Fruit fly (Drosophila melanogaster): ENCODE data around the gene muc.

muc gene

DNA sequence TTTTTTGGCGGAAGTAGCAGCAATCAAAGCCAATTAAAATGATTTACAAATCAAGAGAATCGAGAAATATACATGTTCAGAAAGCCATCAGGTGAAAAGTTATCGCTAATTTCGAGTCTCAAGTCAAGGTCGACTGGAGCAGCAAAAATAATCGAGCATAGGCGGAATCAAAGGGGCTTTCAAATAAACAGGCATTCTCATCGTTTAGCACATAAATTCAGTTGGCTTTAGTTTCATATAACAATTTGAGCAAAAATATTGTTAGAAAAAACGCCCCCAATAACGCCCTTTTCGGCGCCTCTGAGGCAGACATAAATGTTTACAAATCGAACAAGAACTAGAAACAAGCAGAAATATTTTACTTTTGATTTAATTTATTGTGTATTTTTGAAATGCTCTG lies 28.9 kb upstream of the muc start (continued):
- TF ChIP-seq CG2129 (GFP tag; IDR thresholded peaks at IDR 0.05; ENCODE audit: partially characterized antibody) = no peak
- no peak for TF ChIP-seq CG17912 (GFP tag; optimal IDR thresholded peaks at IDR 0.05)
- peak; percentile 44 for TF ChIP-seq Med (GFP tag)
- TF ChIP-seq Poxn (GFP tag; IDR thresholded peaks at IDR 0.05) = no peak
- no peak for TF ChIP-seq pum (GFP tag; optimal IDR thresholded peaks at IDR 0.05)
- no peak for TF ChIP-seq hkb (optimal IDR thresholded peaks at IDR 0.05)
- no peak for TF ChIP-seq hkb (GFP tag; IDR thresholded peaks at IDR 0.05)
- TF ChIP-seq kay (GFP tag; optimal IDR thresholded peaks at IDR 0.05) = no peak
- no peak for TF ChIP-seq CG15269 (tag; optimal IDR thresholded peaks at IDR 0.05)
- no peak for TF ChIP-seq pb (GFP tag; optimal IDR thresholded peaks at IDR 0.05)
- TF ChIP-seq amos (GFP tag; IDR thresholded peaks at IDR 0.05; ENCODE audit: partially characterized antibody) = no peak

DNA sequence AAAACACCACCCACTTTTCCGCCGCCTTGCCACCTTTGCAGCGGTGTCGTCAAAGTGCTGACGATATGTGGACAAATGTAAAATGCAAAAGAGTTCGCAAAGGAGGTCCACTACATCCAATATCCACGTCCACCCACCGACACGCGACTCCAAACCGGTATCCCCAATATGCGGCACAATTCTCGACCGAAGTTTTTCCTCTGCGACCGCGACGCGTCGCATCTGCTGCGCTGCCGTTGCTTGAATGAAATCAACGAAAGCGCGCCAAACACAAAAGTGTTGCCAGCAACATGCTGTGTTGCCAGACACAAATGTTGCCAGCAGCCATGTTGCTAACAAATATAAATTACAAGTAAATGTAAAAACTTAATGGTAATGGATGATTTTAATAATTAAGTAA lies 28.1 kb upstream of the muc start, which contains the start of gene CG5160:
TSS of gene CG5160 (minus strand) at position 223 of the 400 bp plus-strand sequence.
- TF ChIP-seq CG12299 (tag; optimal IDR thresholded peaks at IDR 0.05) (no peak), Med (GFP tag) (peak; percentile 72), bbx (GFP tag; IDR thresholded peaks at IDR 0.05; ENCODE audit: partially characterized antibody) (0 out of 2 replicates have a peak, but pooled peaks have one; percentile 25), CG2199 (GFP tag; IDR thresholded peaks at IDR 0.05) (peak; percentile 78; the same call in 2 of the 3 replicates), CG8388 (GFP tag; optimal IDR thresholded peaks at IDR 0.05) (no peak), E2f1 (GFP tag; IDR thresholded peaks at IDR 0.05) (0 out of 2 replicates have a peak, but pooled peaks have one; percentile 7), CG14050 (GFP tag; IDR thresholded peaks at IDR 0.05) (no peak), Dp (GFP tag; optimal IDR thresholded peaks at IDR 0.05) (peak; percentile 26), Adf1 (GFP tag; IDR thresholded peaks at IDR 0.05) (peak; percentile 76), CG11504 (tag; optimal IDR thresholded peaks at IDR 0.05) (peak; percentile 99), E2f2 (GFP tag; IDR thresholded peaks at IDR 0.05) (peak; percentile 28; the same call in 1 of the 2 replicates), CG18599 (GFP tag; optimal IDR thresholded peaks at IDR 0.05) (peak; percentile 2), Ada2b (GFP tag; IDR thresholded peaks at IDR 0.05) (0 out of 2 replicates have a peak, but pooled peaks have one; percentile 4)

DNA sequence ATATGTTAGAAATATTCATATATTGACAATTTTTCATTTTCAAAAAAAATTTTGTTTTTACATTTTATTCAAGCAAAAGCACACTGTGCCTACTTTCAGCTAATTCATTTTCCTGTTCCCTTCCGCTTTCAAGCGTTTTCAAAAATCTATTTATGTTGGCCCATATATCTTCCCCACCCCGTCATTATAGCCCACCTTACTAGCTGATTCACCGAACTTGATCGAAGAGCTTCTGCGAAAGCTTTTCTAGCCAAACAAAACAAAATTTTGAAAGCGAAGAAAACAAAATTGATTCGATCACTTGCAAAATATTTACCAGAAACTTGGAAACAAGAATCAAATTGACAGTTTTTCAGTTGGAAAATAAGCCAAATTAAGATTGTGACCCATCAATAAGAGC lies 25.6 kb upstream of the muc start, which contains the start of gene CG5171:
TSS of gene CG5171 (plus strand) at position 311 of the 400 bp plus-strand sequence.
- TF ChIP-seq CG4854 (GFP tag; optimal IDR thresholded peaks at IDR 0.05) (no peak), dmrt99B (tag; optimal IDR thresholded peaks at IDR 0.05) (no peak), Taf1 (GFP tag; IDR thresholded peaks at IDR 0.05) (no peak), row (GFP tag; IDR thresholded peaks at IDR 0.05) (0 out of 3 replicates have a peak, but pooled peaks have one; percentile 24), CG4424 (GFP tag; optimal IDR thresholded peaks at IDR 0.05) (no peak), sim (GFP tag; IDR thresholded peaks at IDR 0.05) (no peak), CG11696 (GFP tag; IDR thresholded peaks at IDR 0.05) (no peak), ase (GFP tag; IDR thresholded peaks at IDR 0.05) (no peak), CG9932 (GFP tag; IDR thresholded peaks at IDR 0.05) (0 out of 2 replicates have a peak, but pooled peaks have one; percentile 6), lilli (GFP tag; optimal IDR thresholded peaks at IDR 0.05) (no peak), CG11085 (GFP tag; IDR thresholded peaks at IDR 0.05) (no peak), ranshi (GFP tag; IDR thresholded peaks at IDR 0.05) (no peak), Spps (tag; optimal IDR thresholded peaks at IDR 0.05) (no peak), ham (GFP tag; IDR thresholded peaks at IDR 0.05) (no peak), nerfin-1 (tag; optimal IDR thresholded peaks at IDR 0.05) (no peak), CG9876 (GFP tag; optimal IDR thresholded peaks at IDR 0.05) (no peak), CG11504 (tag; optimal IDR thresholded peaks at IDR 0.05) (no peak), pum (GFP tag; optimal IDR thresholded peaks at IDR 0.05) (no peak), CG12236 (GFP tag; optimal IDR thresholded peaks at IDR 0.05) (no peak), sens (GFP tag) (no peak), CG2875 (GFP tag; optimal IDR thresholded peaks at IDR 0.05) (no peak), CG9609 (GFP tag; optimal IDR thresholded peaks at IDR 0.05) (no peak), hb (GFP tag; IDR thresholded peaks at IDR 0.05; ENCODE audit: partially characterized antibody) (no peak), CG1603 (tag; optimal IDR thresholded peaks at IDR 0.05) (no peak), dpn (GFP tag; optimal IDR thresholded peaks at IDR 0.05) (no peak), CG12769 (tag; optimal IDR thresholded peaks at IDR 0.05) (peak; percentile 97)

Data from whole organism, embryonic.